Fruit fly (Drosophila melanogaster): ENCODE data around the gene swm.

swm gene

DNA sequence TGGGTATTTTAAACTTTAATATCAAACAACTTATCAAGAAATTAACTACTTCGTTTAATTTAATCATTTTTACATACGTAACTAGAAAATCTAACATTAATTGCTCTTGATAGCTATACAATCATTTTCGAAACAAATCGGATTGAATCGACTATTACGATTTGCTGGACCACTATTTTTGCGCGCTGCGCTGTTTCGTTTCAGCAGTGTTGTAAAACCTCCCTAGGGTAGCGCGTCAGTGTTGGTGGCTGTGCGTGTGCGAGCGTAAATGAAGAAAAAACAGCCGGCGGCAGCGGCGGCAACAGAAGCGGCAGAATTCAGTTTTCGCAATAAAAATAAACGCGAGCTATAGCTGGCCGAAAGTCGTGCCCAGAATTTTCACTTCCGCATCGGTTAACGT is 40.2 kb downstream of the swm start, which contains the start of gene CG33116 (continued):
- TF ChIP-seq CG15514 (GFP tag; optimal IDR thresholded peaks at IDR 0.05): peak; percentile 78
- peak; percentile 49 for TF ChIP-seq trh (GFP tag; optimal IDR thresholded peaks at IDR 0.05)
- TF ChIP-seq her (GFP tag; optimal IDR thresholded peaks at IDR 0.05): peak; percentile 82
- TF ChIP-seq MESR4 (GFP tag; optimal IDR thresholded peaks at IDR 0.05): peak; percentile 57
- TF ChIP-seq CG1832 (GFP tag; optimal IDR thresholded peaks at IDR 0.05): no peak
- TF ChIP-seq CG30431 (GFP tag; optimal IDR thresholded peaks at IDR 0.05): peak; percentile 70
- TF ChIP-seq tin (GFP tag; optimal IDR thresholded peaks at IDR 0.05): peak; percentile 87
- peak; percentile 29 for TF ChIP-seq CG7271 (tag; optimal IDR thresholded peaks at IDR 0.05)
- TF ChIP-seq ro (GFP tag; IDR thresholded peaks at IDR 0.05): peak; percentile 40; the same call in 1 of the 2 replicates
- peak; percentile 59; the same call in 1 of the 2 replicates for TF ChIP-seq Ada2b (GFP tag; IDR thresholded peaks at IDR 0.05)
- TF ChIP-seq CG3407 (GFP tag; optimal IDR thresholded peaks at IDR 0.05): peak; percentile 66
- peak; percentile 27; the same call in 1 of the 3 replicates for TF ChIP-seq gce (GFP tag; IDR thresholded peaks at IDR 0.05)
- TF ChIP-seq HmgD (GFP tag; optimal IDR thresholded peaks at IDR 0.05): peak; percentile 70
- TF ChIP-seq maf-S (GFP tag; optimal IDR thresholded peaks at IDR 0.05): peak; percentile 82
- TF ChIP-seq onecut (GFP tag; IDR thresholded peaks at IDR 0.05): peak; percentile 81
- peak; percentile 19 for TF ChIP-seq CG10565 (GFP tag; optimal IDR thresholded peaks at IDR 0.05)
- peak; percentile 49 for TF ChIP-seq Sry-β (GFP tag; optimal IDR thresholded peaks at IDR 0.05)
- TF ChIP-seq disco-r (GFP tag; optimal IDR thresholded peaks at IDR 0.05): peak; percentile 66
- TF ChIP-seq Max (GFP tag; optimal IDR thresholded peaks at IDR 0.05): peak; percentile 80
- no peak for TF ChIP-seq dan (GFP tag; IDR thresholded peaks at IDR 0.05)
- TF ChIP-seq CG4617 (GFP tag; optimal IDR thresholded peaks at IDR 0.05; ENCODE audit: borderline replicate concordance): peak; percentile 71
- TF ChIP-seq MBD-R2 (GFP tag; IDR thresholded peaks at IDR 0.05): peak; percentile 96
- peak; percentile 87 for TF ChIP-seq Hsf (GFP tag; optimal IDR thresholded peaks at IDR 0.05)
- TF ChIP-seq CG10462 (GFP tag; optimal IDR thresholded peaks at IDR 0.05): peak; percentile 56
- TF ChIP-seq Ptx1 (GFP tag; IDR thresholded peaks at IDR 0.05): peak; percentile 82
- TF ChIP-seq CG16779 (GFP tag; IDR thresholded peaks at IDR 0.05): peak; percentile 87
- TF ChIP-seq CG15011 (GFP tag; optimal IDR thresholded peaks at IDR 0.05): peak; percentile 48
- TF ChIP-seq pfk (GFP tag; optimal IDR thresholded peaks at IDR 0.05): peak; percentile 23
- TF ChIP-seq Hand (GFP tag; optimal IDR thresholded peaks at IDR 0.05): peak; percentile 20
- TF ChIP-seq CG12769 (tag; optimal IDR thresholded peaks at IDR 0.05): peak; percentile 78
- TF ChIP-seq gt (GFP tag; IDR thresholded peaks at IDR 0.05): no peak
- TF ChIP-seq lbe (GFP tag; optimal IDR thresholded peaks at IDR 0.05): peak; percentile 86
- TF ChIP-seq E2f1 (GFP tag; IDR thresholded peaks at IDR 0.05): peak; percentile 72
- no peak for TF ChIP-seq Lpt (GFP tag; optimal IDR thresholded peaks at IDR 0.05)
- peak; percentile 68 for TF ChIP-seq Hr39 (optimal IDR thresholded peaks at IDR 0.05)
- 0 out of 3 replicates have a peak, but pooled peaks have one; percentile 52 for TF ChIP-seq CG3726 (GFP tag; IDR thresholded peaks at IDR 0.05)
- peak; percentile 27; the same call in 1 of the 2 replicates for TF ChIP-seq Scr (GFP tag; IDR thresholded peaks at IDR 0.05; ENCODE audit: partially characterized antibody)
- no peak for TF ChIP-seq CG31388 (GFP tag; optimal IDR thresholded peaks at IDR 0.05)
- peak; percentile 66 for TF ChIP-seq E2f2 (GFP tag; IDR thresholded peaks at IDR 0.05)
- peak; percentile 63; the same call in 1 of the 2 replicates for TF ChIP-seq ara (GFP tag; IDR thresholded peaks at IDR 0.05)
- peak; percentile 58 for TF ChIP-seq bbx (GFP tag; IDR thresholded peaks at IDR 0.05; ENCODE audit: partially characterized antibody)
- TF ChIP-seq CG4854 (GFP tag; optimal IDR thresholded peaks at IDR 0.05): peak; percentile 70
- peak; percentile 91 for TF ChIP-seq CG2120 (GFP tag; optimal IDR thresholded peaks at IDR 0.05)
- peak; percentile 75 for TF ChIP-seq CG1602 (GFP tag; optimal IDR thresholded peaks at IDR 0.05)
- peak; percentile 58 for TF ChIP-seq CG18011 (GFP tag; optimal IDR thresholded peaks at IDR 0.05)
- TF ChIP-seq lab (GFP tag; optimal IDR thresholded peaks at IDR 0.05): peak; percentile 90
- peak; percentile 79 for TF ChIP-seq H2.0 (GFP tag; IDR thresholded peaks at IDR 0.05)
- TF ChIP-seq NfI (GFP tag; optimal IDR thresholded peaks at IDR 0.05): peak; percentile 87
- no peak for TF ChIP-seq vnd (GFP tag; IDR thresholded peaks at IDR 0.05; ENCODE audit: partially characterized antibody)
- TF ChIP-seq mld (GFP tag; IDR thresholded peaks at IDR 0.05; ENCODE audit: partially characterized antibody): no peak
- TF ChIP-seq insv (GFP tag; optimal IDR thresholded peaks at IDR 0.05): peak in 1 of 2 experiments; percentile 25

Data from whole organism, embryonic.